Fruit fly (Drosophila melanogaster) whole organism, prepupa: Measurements from ENCODE around the gene CG11674.
A peak's percentile ranks its signal among the peaks of the same experiment; 100 is the strongest.

Experiments used
- Blimp-1 ChIP-seq: fragments of 200-800 bp; sonication (Bioruptor generic); optimal IDR thresholded peaks from 3 replicates; lab custom pipeline; 2017; ENCODE audit warnings: missing biosample characterization, missing genetic modification characterization, mild to moderate bottlenecking, moderate library complexity, missing genetic modification reagents
- CG10631 ChIP-seq: fragments of 200-800 bp; sonication (Bioruptor generic); optimal IDR thresholded peaks from 2 replicates; lab custom pipeline; 2016; ENCODE audit warnings: missing biosample characterization, missing genetic modification characterization
- CG10669 ChIP-seq: fragments of 200-800 bp; sonication (Bioruptor generic); optimal IDR thresholded peaks from 3 replicates; lab custom pipeline; 2018; ENCODE audit warnings: missing biosample characterization, mild to moderate bottlenecking, missing genetic modification characterization, moderate library complexity
- CG11762 ChIP-seq: fragments of 200-800 bp; sonication (Bioruptor generic); optimal IDR thresholded peaks from 3 replicates; lab custom pipeline; 2016; ENCODE audit warnings: missing biosample characterization, missing genetic modification characterization; ENCODE audit not compliant: insufficient read depth
- CG15336 ChIP-seq: fragments of 200-800 bp; sonication (Bioruptor generic); IDR thresholded peaks from 2 replicates; pipeline ENCODE4 v1.3.6; 2022; ENCODE audit warnings: missing biosample characterization, missing genetic modification characterization
- CG1621 ChIP-seq: fragments of 200-800 bp; sonication (Bioruptor generic); optimal IDR thresholded peaks from 3 replicates; lab custom pipeline; 2018; ENCODE audit warnings: missing biosample characterization, mild to moderate bottlenecking, missing genetic modification characterization
- CG16779 ChIP-seq: fragments of 200-800 bp; sonication (Bioruptor generic); optimal IDR thresholded peaks from 3 replicates; lab custom pipeline; 2017; ENCODE audit warnings: missing biosample characterization, mild to moderate bottlenecking, missing genetic modification characterization
- CG32006 ChIP-seq: fragments of 200-800 bp; sonication (Bioruptor generic); optimal IDR thresholded peaks from 3 replicates; lab custom pipeline; 2017; ENCODE audit warnings: missing biosample characterization, mild to moderate bottlenecking, missing genetic modification characterization
- CG34406 ChIP-seq: fragments of 200-800 bp; sonication (Bioruptor generic); optimal IDR thresholded peaks from 3 replicates; lab custom pipeline; 2016; ENCODE audit warnings: missing biosample characterization, missing genetic modification characterization
- CG3919 ChIP-seq: fragments of 200-800 bp; sonication (Bioruptor generic); optimal IDR thresholded peaks from 3 replicates; lab custom pipeline; 2016; ENCODE audit warnings: missing biosample characterization, missing genetic modification characterization
- CG6276 ChIP-seq: fragments of 200-800 bp; sonication (Bioruptor generic); optimal IDR thresholded peaks from 2 replicates; lab custom pipeline; 2017; ENCODE audit warnings: missing biosample characterization, mild to moderate bottlenecking, missing genetic modification characterization
- CG6792 ChIP-seq: fragments of 200-800 bp; sonication (Bioruptor generic); optimal IDR thresholded peaks from 3 replicates; lab custom pipeline; 2016; ENCODE audit warnings: missing biosample characterization, missing genetic modification characterization
- CG6808 ChIP-seq: fragments of 200-800 bp; sonication (Bioruptor generic); optimal IDR thresholded peaks from 3 replicates; lab custom pipeline; 2017; ENCODE audit warnings: missing biosample characterization, missing genetic modification characterization, mild to moderate bottlenecking, moderate library complexity, missing genetic modification reagents
- CG6854 ChIP-seq: fragments of 200-800 bp; sonication (Bioruptor generic); optimal IDR thresholded peaks from 2 replicates; lab custom pipeline; 2017; ENCODE audit warnings: missing biosample characterization, mild to moderate bottlenecking, missing genetic modification characterization
- CG7368 ChIP-seq: fragments of 200-800 bp; sonication (Bioruptor generic); optimal IDR thresholded peaks from 3 replicates; lab custom pipeline; 2016; ENCODE audit warnings: missing biosample characterization, missing genetic modification characterization
- CG8119 ChIP-seq: fragments of 200-800 bp; sonication (Bioruptor generic); IDR thresholded peaks from 3 replicates; pipeline ENCODE4 v1.3.6; 2022; ENCODE audit warnings: missing biosample characterization, missing genetic modification characterization
- CG8319 ChIP-seq: fragments of 200-800 bp; sonication (Bioruptor generic); optimal IDR thresholded peaks from 3 replicates; lab custom pipeline; 2016; ENCODE audit warnings: missing biosample characterization, missing genetic modification characterization
- Eip75B ChIP-seq: fragments of 200-800 bp; sonication (Bioruptor generic); optimal IDR thresholded peaks from 3 replicates; lab custom pipeline; 2016; ENCODE audit warnings: missing biosample characterization, missing genetic modification characterization
- Eip78C ChIP-seq: fragments of 200-800 bp; sonication (Bioruptor generic); peaks from one replicate; lab custom pipeline; 2016; ENCODE audit warnings: missing biosample characterization, missing genetic modification characterization
- Eip93F ChIP-seq: fragments of 200-800 bp; sonication (Bioruptor generic); optimal IDR thresholded peaks from 2 replicates; lab custom pipeline; 2016; ENCODE audit warnings: missing biosample characterization, mild to moderate bottlenecking, missing genetic modification characterization
- Ets96B ChIP-seq: fragments of 200-800 bp; optimal IDR thresholded peaks from 2 replicates; lab custom pipeline; 2019; ENCODE audit warnings: missing biosample characterization, mild to moderate bottlenecking, missing genetic modification characterization, moderate library complexity
- Gug ChIP-seq: fragments of 200-800 bp; sonication (Bioruptor generic); IDR thresholded peaks from 2 replicates; pipeline ENCODE4 v1.3.6; 2022; ENCODE audit warnings: missing biosample characterization, missing genetic modification characterization
- Hr38 ChIP-seq: sonication (Bioruptor generic); optimal IDR thresholded peaks from 2 replicates; lab custom pipeline; 2016; ENCODE audit warnings: missing biosample characterization, missing genetic modification characterization
- Hr39 ChIP-seq: fragments of 200-800 bp; sonication (Bioruptor generic); optimal IDR thresholded peaks from 2 replicates; lab custom pipeline; 2016; ENCODE audit warnings: missing biosample characterization, missing genetic modification characterization
- Hr4 ChIP-seq: fragments of 200-800 bp; sonication (Bioruptor generic); optimal IDR thresholded peaks from 3 replicates; lab custom pipeline; 2016; ENCODE audit warnings: missing biosample characterization, missing genetic modification characterization
- Lpt ChIP-seq: fragments of 200-800 bp; sonication (Bioruptor generic); optimal IDR thresholded peaks from 3 replicates; lab custom pipeline; 2016; ENCODE audit warnings: missing biosample characterization, missing genetic modification characterization
- OdsH ChIP-seq: fragments of 200-800 bp; sonication (Bioruptor generic); optimal IDR thresholded peaks from 3 replicates; lab custom pipeline; 2016; ENCODE audit warnings: missing biosample characterization, missing genetic modification characterization
- Smox ChIP-seq: fragments of 200-800 bp; sonication (Bioruptor generic); optimal IDR thresholded peaks from 3 replicates; lab custom pipeline; 2016; ENCODE audit warnings: missing biosample characterization, missing genetic modification characterization
- Sox102F ChIP-seq: fragments of 200-800 bp; sonication (Bioruptor generic); optimal IDR thresholded peaks from 2 replicates; lab custom pipeline; 2016; ENCODE audit warnings: missing biosample characterization, mild to moderate bottlenecking, missing genetic modification characterization
- Sox14 ChIP-seq: fragments of 200-800 bp; sonication (Bioruptor generic); optimal IDR thresholded peaks from 3 replicates; lab custom pipeline; 2016; ENCODE audit warnings: missing biosample characterization, missing genetic modification characterization
- acj6 ChIP-seq: fragments of 200-800 bp; sonication (Bioruptor generic); optimal IDR thresholded peaks from 3 replicates; lab custom pipeline; 2016; ENCODE audit warnings: missing biosample characterization, missing genetic modification characterization
- cyc ChIP-seq: fragments of 200-800 bp; sonication (Bioruptor generic); optimal IDR thresholded peaks from 3 replicates; lab custom pipeline; 2016; ENCODE audit warnings: missing biosample characterization, missing genetic modification characterization
- dac ChIP-seq: fragments of 200-800 bp; sonication (Bioruptor generic); optimal IDR thresholded peaks from 2 replicates; lab custom pipeline; 2017; ENCODE audit warnings: missing biosample characterization, mild to moderate bottlenecking, missing genetic modification characterization
- dsx ChIP-seq: fragments of 200-800 bp; optimal IDR thresholded peaks from 3 replicates; lab custom pipeline; 2019; ENCODE audit warnings: missing biosample characterization, mild to moderate bottlenecking, missing genetic modification characterization, moderate library complexity; ENCODE audit not compliant: poor library complexity, severe bottlenecking
- eg ChIP-seq: fragments of 200-800 bp; sonication (Bioruptor generic); IDR thresholded peaks from 3 replicates; pipeline ENCODE4 v1.3.6; 2022; ENCODE audit warnings: missing biosample characterization, missing genetic modification characterization
- esn ChIP-seq: fragments of 200-800 bp; sonication (Bioruptor generic); optimal IDR thresholded peaks from 2 replicates; lab custom pipeline; 2016; ENCODE audit warnings: missing biosample characterization, mild to moderate bottlenecking, missing genetic modification characterization, moderate library complexity
- fd59A ChIP-seq: fragments of 200-800 bp; sonication (Bioruptor generic); optimal IDR thresholded peaks from 2 replicates; lab custom pipeline; 2017; ENCODE audit warnings: missing biosample characterization, mild to moderate bottlenecking, missing genetic modification characterization, missing genetic modification reagents
- fd85E ChIP-seq: fragments of 200-800 bp; sonication (Bioruptor generic); optimal IDR thresholded peaks from 3 replicates; lab custom pipeline; 2016; ENCODE audit warnings: missing biosample characterization, missing genetic modification characterization
- fkh ChIP-seq: fragments of 200-800 bp; sonication (Bioruptor generic); optimal IDR thresholded peaks from 3 replicates; lab custom pipeline; 2017; ENCODE audit warnings: missing biosample characterization, mild to moderate bottlenecking, missing genetic modification characterization, moderate library complexity
- net ChIP-seq: fragments of 200-800 bp; sonication (Bioruptor generic); optimal IDR thresholded peaks from 3 replicates; lab custom pipeline; 2016; ENCODE audit warnings: missing biosample characterization, missing genetic modification characterization
- pdm3 ChIP-seq: fragments of 200-800 bp; sonication (Bioruptor generic); optimal IDR thresholded peaks from 3 replicates; lab custom pipeline; 2016; ENCODE audit warnings: missing biosample characterization, missing genetic modification characterization
- salr ChIP-seq, 2 experiments: fragments of 200-800 bp; sonication (Bioruptor generic); optimal IDR thresholded peaks; 3 replicates each; lab custom pipeline; 2016 to 2018; ENCODE audit warnings: missing biosample characterization in 2 of 2, missing genetic modification characterization in 2 of 2, mild to moderate bottlenecking in 1 of 2
- spab ChIP-seq: fragments of 200-800 bp; sonication (Bioruptor generic); optimal IDR thresholded peaks from 2 replicates; lab custom pipeline; 2017; ENCODE audit warnings: missing biosample characterization, mild to moderate bottlenecking, missing genetic modification characterization, missing genetic modification reagents
- ss ChIP-seq, 2 experiments: fragments of 200-800 bp; sonication (Bioruptor generic); optimal IDR thresholded peaks; 2 replicates in 1 of 2; 3 replicates in 1 of 2; lab custom pipeline; 2017 to 2018; ENCODE audit warnings: mild to moderate bottlenecking in 2 of 2, missing biosample characterization in 2 of 2, missing genetic modification characterization in 2 of 2, moderate library complexity in 1 of 2
- svp ChIP-seq: fragments of 200-800 bp; sonication (Bioruptor generic); peaks from one replicate; lab custom pipeline; 2016; ENCODE audit warnings: missing biosample characterization, missing genetic modification characterization

CG11674 gene

DNA sequence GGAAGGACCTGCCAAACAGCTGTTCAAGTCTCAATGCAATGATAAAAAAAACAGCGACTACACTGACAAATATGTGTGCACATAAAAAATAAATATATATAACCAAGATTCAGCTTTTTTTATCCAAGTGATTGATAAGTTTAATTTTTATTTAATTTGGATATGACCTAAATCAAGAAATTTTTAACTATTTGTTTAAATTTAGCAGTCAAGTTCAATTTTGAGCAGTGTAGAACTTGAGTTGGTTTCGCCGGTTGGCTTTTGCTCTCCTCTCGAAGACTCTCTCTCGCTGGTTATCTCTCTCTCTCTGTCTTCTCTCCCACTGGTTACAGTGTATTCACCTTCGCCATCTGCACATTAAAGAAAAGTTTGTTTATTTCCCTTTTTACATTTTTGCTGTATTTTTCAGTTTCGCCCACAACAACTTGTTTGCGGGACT lies 7.6 kb downstream of the CG11674 start (continued):
- TF ChIP-seq spab (GFP tag; lab: Kevin White, UChicago) (peak; percentile 96), CG34406 (GFP tag; lab: Kevin White, UChicago) (peak; percentile 97), Hr4 (GFP tag; lab: Kevin White, UChicago) (peak; percentile 94), CG11762 (GFP tag; lab: Kevin White, UChicago) (peak; percentile 96), CG8319 (GFP tag; lab: Kevin White, UChicago) (peak; percentile 95), Ets96B (tag; lab: Kevin White, UChicago) (peak; percentile 97), salr (GFP tag; optimal IDR thresholded peaks at IDR 0.05; lab: Kevin White, UChicago) (peak; percentile 89 to 93), fd85E (GFP tag; lab: Kevin White, UChicago) (peak; percentile 91), CG8119 (peak; percentile 98), Gug (GFP tag; lab: Robert Waterston, UW) (peak; percentile 93)

DNA sequence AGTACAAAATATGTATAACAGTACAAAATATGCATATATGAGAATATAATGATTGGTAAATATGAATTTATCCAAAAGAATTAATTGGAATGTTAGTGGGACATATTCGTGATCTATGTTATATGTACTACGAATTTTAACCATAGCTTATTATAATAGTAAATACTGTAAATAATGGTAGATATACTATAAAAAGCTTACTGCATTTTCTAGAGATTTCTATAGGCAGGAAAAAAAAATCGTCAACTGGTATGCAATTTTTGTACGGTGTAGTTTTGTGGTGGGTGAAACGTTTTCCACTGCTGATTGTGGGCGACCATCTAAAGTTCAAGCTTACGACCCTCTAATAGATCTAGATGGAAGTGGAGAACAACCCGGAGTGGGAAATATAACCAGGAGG lies 8.8 kb downstream of the CG11674 start:
- TF ChIP-seq fkh (GFP tag; lab: Kevin White, UChicago), result no peak
- no peak for TF ChIP-seq ss (GFP tag; optimal IDR thresholded peaks at IDR 0.05; lab: Kevin White, UChicago)
- no peak for TF ChIP-seq Ets96B (tag; lab: Kevin White, UChicago)
- TF ChIP-seq CG6276, result no peak
- no peak for TF ChIP-seq fd59A (GFP tag; lab: Kevin White, UChicago)
- peak; percentile 61 for TF ChIP-seq svp (GFP tag; lab: Kevin White, UChicago)
- peak; percentile 43 for TF ChIP-seq CG32006 (GFP tag; lab: Kevin White, UChicago)
- TF ChIP-seq Hr38 (GFP tag; lab: Kevin White, UChicago), result no peak
- no peak for TF ChIP-seq OdsH (GFP tag; lab: Kevin White, UChicago)
- TF ChIP-seq Smox (GFP tag; lab: Kevin White, UChicago), result no peak
- peak; percentile 23 for TF ChIP-seq CG10631
- peak; percentile 74 for TF ChIP-seq Eip78C (GFP tag; lab: Kevin White, UChicago)
- no peak for TF ChIP-seq CG6808 (GFP tag; lab: Kevin White, UChicago)
- no peak for TF ChIP-seq spab (GFP tag; lab: Kevin White, UChicago)
- TF ChIP-seq, all 60 proteins: peak for 4

DNA sequence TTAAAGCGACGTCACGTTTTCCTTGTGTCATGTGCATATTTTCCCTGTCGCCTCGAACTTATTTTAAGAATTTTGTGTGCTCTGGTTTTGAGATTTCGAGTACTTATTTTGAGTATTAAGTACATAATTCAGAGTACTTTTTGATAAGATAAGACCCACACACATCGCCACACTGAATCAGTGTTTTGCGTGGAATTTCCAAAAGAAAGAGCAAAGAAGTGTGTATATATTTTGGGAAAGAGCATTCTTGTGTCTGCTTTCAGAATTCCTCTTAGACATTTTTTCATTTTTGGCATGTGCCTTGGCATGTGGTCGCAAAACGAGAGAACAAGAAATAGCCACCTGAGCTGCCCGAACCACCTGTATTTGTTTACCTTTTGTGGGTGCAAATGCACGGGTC lies 9.8 kb downstream of the CG11674 start:
- TF ChIP-seq Hr4 (GFP tag; lab: Kevin White, UChicago) (no peak), CG1621 (tag; lab: Kevin White, UChicago) (no peak), CG10631 (no peak), CG7368 (GFP tag; lab: Kevin White, UChicago) (no peak), Hr38 (GFP tag; lab: Kevin White, UChicago) (no peak), CG32006 (GFP tag; lab: Kevin White, UChicago) (peak; percentile 38), CG34406 (GFP tag; lab: Kevin White, UChicago) (no peak), Eip78C (GFP tag; lab: Kevin White, UChicago) (peak; percentile 66), CG16779 (no peak), net (GFP tag; lab: Kevin White, UChicago) (no peak), esn (GFP tag; lab: Kevin White, UChicago) (no peak), CG3919 (GFP tag; lab: Kevin White, UChicago) (no peak), CG11762 (GFP tag; lab: Kevin White, UChicago) (no peak), Hr39 (GFP tag; lab: Kevin White, UChicago) (peak; percentile 25), Smox (GFP tag; lab: Kevin White, UChicago) (peak; percentile 9), OdsH (GFP tag; lab: Kevin White, UChicago) (no peak), Sox102F (GFP tag; lab: Kevin White, UChicago) (no peak), pdm3 (GFP tag; lab: Kevin White, UChicago) (no peak), CG8319 (GFP tag; lab: Kevin White, UChicago) (no peak), CG6792 (no peak), Sox14 (GFP tag; lab: Kevin White, UChicago) (no peak), CG10669 (GFP tag; lab: Kevin White, UChicago) (no peak), fkh (GFP tag; lab: Kevin White, UChicago) (peak; percentile 42), Eip75B (no peak), Eip93F (GFP tag; lab: Kevin White, UChicago) (no peak), Gug (GFP tag; lab: Robert Waterston, UW) (no peak), acj6 (GFP tag; lab: Kevin White, UChicago) (no peak), eg (GFP tag; lab: Robert Waterston, UW) (no peak; the same call in 2 of the 3 replicates), dac (GFP tag; lab: Kevin White, UChicago) (no peak), cyc (GFP tag; lab: Kevin White, UChicago) (no peak), dsx (GFP tag; lab: Kevin White, UChicago) (no peak), CG15336 (GFP tag; lab: Robert Waterston, UW) (no peak), Blimp-1 (GFP tag; lab: Kevin White, UChicago) (no peak), CG6854 (GFP tag; lab: Kevin White, UChicago) (no peak), Lpt (GFP tag; lab: Kevin White, UChicago) (no peak), salr (GFP tag; optimal IDR thresholded peaks at IDR 0.05; lab: Kevin White, UChicago) (no peak)
